Fruit fly (Drosophila melanogaster) ovary, adult (tissue): ENCODE results near the gene rho.

Source experiments
- CG17801 ChIP-seq: fragments of 200-800 bp; optimal IDR thresholded peaks from 2 replicates; lab custom pipeline; 2019; ENCODE audit warnings: missing biosample characterization, mild to moderate bottlenecking, missing genetic modification characterization, moderate library complexity; ENCODE audit not compliant: partially characterized antibody

The rho gene

dm6 chr3L:1463547-1463946 lies at the start of gene rho:
rho (plus strand) TSS chr3L:1463811.
- TF ChIP-seq CG17801 (GFP tag; lab: Kevin White, UChicago): peak; percentile 28

- TF ChIP-seq CG17801 (GFP tag; lab: Kevin White, UChicago): no peak
These were observed 49.6 kb upstream of the rho start for dm6 chr3L:1414032-1414431.

dm6 chr3L:1415931-1416330 lies 47.7 kb upstream of the rho start, which contains the start of gene FucTD:
FucTD (plus strand) TSS chr3L:1416231.
- no peak for TF ChIP-seq CG17801 (GFP tag; lab: Kevin White, UChicago)

- TF ChIP-seq CG17801 (GFP tag; lab: Kevin White, UChicago): no peak
These were observed 45.7 kb upstream of the rho start for dm6 chr3L:1417898-1418297.

- TF ChIP-seq CG17801 (GFP tag; lab: Kevin White, UChicago): no peak
These were observed 44.8 kb upstream of the rho start for dm6 chr3L:1418821-1419220.

dm6 chr3L:1419929-1420328 lies 43.7 kb upstream of the rho start:
- TF ChIP-seq CG17801 (GFP tag; lab: Kevin White, UChicago): no peak

dm6 chr3L:1420950-1421349 lies 42.7 kb upstream of the rho start:
- no peak for TF ChIP-seq CG17801 (GFP tag; lab: Kevin White, UChicago)

- TF ChIP-seq CG17801 (GFP tag; lab: Kevin White, UChicago): no peak
These were observed 40.2 kb upstream of the rho start, which contains the start of gene CG9173 for dm6 chr3L:1423371-1423770. CG9173 (minus strand) TSS chr3L:1423471.

- TF ChIP-seq CG17801 (GFP tag; lab: Kevin White, UChicago): no peak
These were observed 39.1 kb upstream of the rho start for dm6 chr3L:1424488-1424887.

dm6 chr3L:1431489-1432053 lies 32.0 kb upstream of the rho start:
- TF ChIP-seq CG17801 (GFP tag; lab: Kevin White, UChicago): no peak

dm6 chr3L:1437772-1438171 lies 25.8 kb upstream of the rho start, which contains the start of gene SA2:
SA2 (minus strand) TSS chr3L:1437872.
- no peak for TF ChIP-seq CG17801 (GFP tag; lab: Kevin White, UChicago)

dm6 chr3L:1440999-1441398 lies 22.6 kb upstream of the rho start:
- TF ChIP-seq CG17801 (GFP tag; lab: Kevin White, UChicago): no peak

- no peak for TF ChIP-seq CG17801 (GFP tag; lab: Kevin White, UChicago)
These were observed 21.3 kb upstream of the rho start for dm6 chr3L:1442309-1442708.

- peak; percentile 1 for TF ChIP-seq CG17801 (GFP tag; lab: Kevin White, UChicago)
These were observed 20.7 kb upstream of the rho start for dm6 chr3L:1442906-1443305.

dm6 chr3L:1447803-1448517 lies 15.7 kb upstream of the rho start:
- no peak for TF ChIP-seq CG17801 (GFP tag; lab: Kevin White, UChicago)

- TF ChIP-seq CG17801 (GFP tag; lab: Kevin White, UChicago): no peak
These were observed 12.7 kb upstream of the rho start for dm6 chr3L:1450940-1451339.
